Worm (Caenorhabditis elegans): ENCODE measurements around the gene T03F6.6.

DNA sequence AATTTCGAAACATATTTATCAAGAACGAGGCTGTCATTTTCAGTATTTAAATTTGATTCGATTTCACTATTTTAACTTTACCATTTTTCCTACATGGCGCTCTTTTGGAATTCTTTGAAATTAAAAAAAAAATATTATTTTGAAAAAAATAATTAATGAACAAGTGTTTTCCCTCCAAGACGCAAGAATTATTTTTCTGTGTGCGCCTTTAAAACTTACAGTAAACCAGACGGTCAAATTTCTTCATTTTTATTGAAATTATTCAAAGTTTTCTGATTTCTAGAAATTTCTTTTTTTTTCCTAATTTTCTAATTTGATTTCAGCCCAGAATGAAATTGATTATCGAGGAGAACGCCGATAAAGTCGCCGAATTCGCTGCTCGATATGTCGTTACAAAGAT, 9.0 kb upstream of the T03F6.6 start, which contains the start of gene T03F6.3:
- TF ChIP-seq flt-1 (GFP tag; IDR thresholded peaks at IDR 0.05), result no peak
- TF ChIP-seq ref-1 (GFP tag; conservative IDR thresholded peaks at IDR 0.05), result no peak
- no peak for TF ChIP-seq cog-1 (tag; optimal IDR thresholded peaks at IDR 0.05)
- no peak for TF ChIP-seq ztf-23 (GFP tag; IDR thresholded peaks at IDR 0.05)
- no peak for TF ChIP-seq ztf-29 (GFP tag; IDR thresholded peaks at IDR 0.05)
- no peak for TF ChIP-seq klf-2 (GFP tag; conservative IDR thresholded peaks at IDR 0.05)
- TF ChIP-seq med-1 (GFP tag; optimal IDR thresholded peaks at IDR 0.05; ENCODE audit: insufficient read depth), result no peak
- no peak for TF ChIP-seq tab-1 (GFP tag; IDR thresholded peaks at IDR 0.05)

Measured in whole organism, midembryonic.